Worm (Caenorhabditis elegans): Measurements from ENCODE around the gene C29E4.14.

DNA sequence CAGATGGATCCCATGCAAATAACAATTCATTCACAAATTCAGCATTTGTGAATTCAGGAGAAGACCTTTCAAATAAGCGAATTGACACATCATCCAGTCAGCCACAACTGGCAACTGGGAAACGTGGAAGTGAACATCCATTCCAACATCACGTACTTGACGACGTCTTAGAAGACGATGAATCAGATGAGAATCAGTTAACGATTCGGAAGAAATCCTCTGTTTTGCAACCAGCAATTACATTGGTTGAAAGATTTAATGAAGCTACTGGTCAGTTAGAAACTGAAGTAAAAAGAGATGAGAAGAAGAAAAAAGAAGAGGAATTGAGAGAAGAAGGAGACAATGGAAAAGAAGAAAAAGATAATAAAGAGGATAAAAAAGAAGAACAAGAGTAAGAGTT lies 16.5 kb upstream of the C29E4.14 start:
- TF ChIP-seq T26A5.8 (tag; optimal IDR thresholded peaks at IDR 0.05) (no peak), aptf-3 (GFP tag; IDR thresholded peaks at IDR 0.05) (no peak), unc-130 (GFP tag; optimal IDR thresholded peaks at IDR 0.05) (no peak), ztf-26 (tag; optimal IDR thresholded peaks at IDR 0.05) (no peak)
